Worm (Caenorhabditis elegans): Measurements from ENCODE around the gene lmd-4.

DNA sequence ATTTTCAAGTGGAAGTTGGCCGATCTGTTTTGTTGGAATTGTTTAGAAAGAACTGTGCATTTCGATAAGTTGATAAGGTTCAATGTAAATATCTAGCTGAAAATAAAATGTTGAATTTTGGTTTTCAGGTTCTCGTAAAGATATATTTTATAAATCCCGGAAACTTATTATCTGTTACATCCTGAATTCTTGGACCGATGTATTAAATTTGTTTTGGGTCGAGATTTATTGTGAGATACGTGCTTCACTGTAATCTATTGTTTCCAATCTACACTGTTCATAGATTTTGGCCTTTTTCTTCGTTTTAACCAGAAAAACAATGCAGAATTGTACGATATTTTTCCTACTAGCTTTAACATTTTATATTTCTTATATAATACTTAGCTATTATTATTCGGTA lies 36.3 kb upstream of the lmd-4 start, which contains the start of gene C03G6.6:
- TF ChIP-seq klf-2 (GFP tag; conservative IDR thresholded peaks at IDR 0.05) (no peak), med-1 (GFP tag; optimal IDR thresholded peaks at IDR 0.05; ENCODE audit: insufficient read depth) (no peak), ztf-23 (GFP tag; IDR thresholded peaks at IDR 0.05) (no peak), flt-1 (GFP tag; IDR thresholded peaks at IDR 0.05) (no peak)
